Fruit fly (Drosophila melanogaster): Measurements from ENCODE around the gene yellow-c.

yellow-c gene

DNA sequence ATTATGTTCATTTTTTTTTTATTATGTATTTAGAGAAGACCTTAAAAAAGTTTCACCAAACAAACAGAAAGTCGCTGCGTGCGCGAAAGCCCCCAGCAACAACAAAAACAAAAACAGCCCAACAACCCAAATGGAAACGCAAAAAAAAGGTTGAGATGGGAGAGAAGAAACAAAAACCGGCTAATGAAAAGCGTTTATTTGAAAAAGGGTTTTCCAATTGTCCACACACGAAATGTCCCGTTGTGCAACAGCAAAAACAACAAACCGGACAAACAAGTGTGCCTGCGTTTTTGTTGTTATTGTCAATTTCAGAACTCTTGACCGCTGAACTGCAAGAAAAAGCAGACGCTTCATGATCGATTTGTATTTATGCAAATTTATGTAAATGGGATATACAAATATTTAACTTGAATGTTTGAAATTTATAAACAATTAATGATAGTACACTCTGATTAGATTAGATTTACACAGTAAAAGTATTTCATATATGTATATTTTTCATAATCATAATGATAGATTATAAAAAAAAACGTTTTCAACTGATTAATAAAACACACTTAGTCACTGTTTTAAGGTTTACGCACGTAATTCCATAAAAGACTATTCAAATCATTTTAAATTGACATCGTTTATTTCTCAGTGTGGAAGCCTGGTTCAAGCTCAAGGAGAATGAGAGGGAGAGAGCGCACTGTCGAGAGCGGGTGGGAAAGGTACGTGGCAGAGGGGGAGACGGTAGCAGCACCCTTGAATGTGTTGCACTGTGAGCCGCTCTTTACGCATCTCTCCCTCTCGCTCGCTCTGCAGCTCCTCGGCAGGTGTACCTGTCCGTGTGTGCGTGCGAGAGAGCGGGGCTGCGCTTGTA is 21.4 kb downstream of the yellow-c start:
- TF ChIP-seq CG32532 (GFP tag; IDR thresholded peaks at IDR 0.05) = peak; percentile 57; the same call in 1 of the 2 replicates
- no peak; the same call in 1 of the 2 replicates for TF ChIP-seq ro (GFP tag; IDR thresholded peaks at IDR 0.05)
- TF ChIP-seq CG10267 (tag; optimal IDR thresholded peaks at IDR 0.05) = peak; percentile 85
- no peak for TF ChIP-seq pnt (GFP tag; optimal IDR thresholded peaks at IDR 0.05)
- peak; percentile 71 for TF ChIP-seq CG2875 (GFP tag; optimal IDR thresholded peaks at IDR 0.05)
- peak; percentile 6 for TF ChIP-seq sug (tag; optimal IDR thresholded peaks at IDR 0.05)
- peak; percentile 57 to 76 for TF ChIP-seq bsh (GFP tag; optimal IDR thresholded peaks at IDR 0.05)
- no peak for TF ChIP-seq CG17186 (GFP tag; optimal IDR thresholded peaks at IDR 0.05)
- TF ChIP-seq CG11456 (GFP tag; IDR thresholded peaks at IDR 0.05) = no peak
- TF ChIP-seq tx (GFP tag; optimal IDR thresholded peaks at IDR 0.05) = peak; percentile 3
- TF ChIP-seq salm (tag; optimal IDR thresholded peaks at IDR 0.05) = peak; percentile 58
- TF ChIP-seq Hmr (GFP tag; optimal IDR thresholded peaks at IDR 0.05) = peak; percentile 68
- TF ChIP-seq Kr (GFP tag; optimal IDR thresholded peaks at IDR 0.05) = no peak
- peak; percentile 55 for TF ChIP-seq CG8281 (tag; optimal IDR thresholded peaks at IDR 0.05)
- peak; percentile 51 for TF ChIP-seq CG30431 (GFP tag; optimal IDR thresholded peaks at IDR 0.05)
- TF ChIP-seq CG10321 (GFP tag; IDR thresholded peaks at IDR 0.05) = no peak
- peak; percentile 75 for TF ChIP-seq CG5245 (GFP tag; optimal IDR thresholded peaks at IDR 0.05)
- no peak for TF ChIP-seq schlank (tag; optimal IDR thresholded peaks at IDR 0.05)
- TF ChIP-seq CG8290 (GFP tag; optimal IDR thresholded peaks at IDR 0.05) = peak; percentile 82
- TF ChIP-seq CG8290 (tag; optimal IDR thresholded peaks at IDR 0.05) = no peak
- TF ChIP-seq CG11723 (GFP tag; optimal IDR thresholded peaks at IDR 0.05) = peak; percentile 68
- peak; percentile 41 for TF ChIP-seq ems (GFP tag; optimal IDR thresholded peaks at IDR 0.05)
- TF ChIP-seq ken (GFP tag; IDR thresholded peaks at IDR 0.05) = peak; percentile 72; the same call in 1 of the 3 replicates
- TF ChIP-seq her (GFP tag; optimal IDR thresholded peaks at IDR 0.05) = no peak
- TF ChIP-seq CG6813 (GFP tag; optimal IDR thresholded peaks at IDR 0.05) = peak; percentile 36
- TF ChIP-seq CG1792 (GFP tag; optimal IDR thresholded peaks at IDR 0.05) = peak; percentile 9
- peak; percentile 88 for TF ChIP-seq vvl (GFP tag; IDR thresholded peaks at IDR 0.05)
- TF ChIP-seq CG4730 (GFP tag; IDR thresholded peaks at IDR 0.05) = 0 out of 2 replicates have a peak, but pooled peaks have one; percentile 37
- TF ChIP-seq CG14860 (GFP tag; IDR thresholded peaks at IDR 0.05; ENCODE audit: partially characterized antibody) = no peak
- TF ChIP-seq CG1832 (GFP tag; optimal IDR thresholded peaks at IDR 0.05) = peak; percentile 79
- peak; percentile 75 for TF ChIP-seq az2 (GFP tag; optimal IDR thresholded peaks at IDR 0.05)
- peak; percentile 56 for TF ChIP-seq CG3281 (GFP tag; optimal IDR thresholded peaks at IDR 0.05)
- TF ChIP-seq bbx (GFP tag; IDR thresholded peaks at IDR 0.05; ENCODE audit: partially characterized antibody) = no peak
- peak; percentile 69 for TF ChIP-seq ap (GFP tag; IDR thresholded peaks at IDR 0.05)
- peak; percentile 37; the same call in 1 of the 2 replicates for TF ChIP-seq E2f2 (GFP tag; IDR thresholded peaks at IDR 0.05)
- TF ChIP-seq NFAT (GFP tag; IDR thresholded peaks at IDR 0.05) = no peak
- peak; percentile 55 for TF ChIP-seq sqz (GFP tag; optimal IDR thresholded peaks at IDR 0.05)
- no peak for TF ChIP-seq Hmx (GFP tag; optimal IDR thresholded peaks at IDR 0.05)
- peak; percentile 67 for TF ChIP-seq yki (optimal IDR thresholded peaks at IDR 0.05)
- peak; percentile 89 for TF ChIP-seq CG7556 (GFP tag; optimal IDR thresholded peaks at IDR 0.05)
- no peak for TF ChIP-seq pros (GFP tag; optimal IDR thresholded peaks at IDR 0.05)
- TF ChIP-seq GATAe (GFP tag; conservative IDR thresholded peaks at IDR 0.05) = no peak
- TF ChIP-seq ATbp (GFP tag; optimal IDR thresholded peaks at IDR 0.05) = peak; percentile 65
- TF ChIP-seq sima (GFP tag; optimal IDR thresholded peaks at IDR 0.05) = no peak
- TF ChIP-seq Lhr (GFP tag; optimal IDR thresholded peaks at IDR 0.05) = peak; percentile 29
- peak; percentile 78; the same call in 2 of the 3 replicates for TF ChIP-seq dysf (GFP tag; IDR thresholded peaks at IDR 0.05)
- TF ChIP-seq CG18476 (GFP tag; optimal IDR thresholded peaks at IDR 0.05) = peak; percentile 54
- peak; percentile 52 for TF ChIP-seq CG10147 (GFP tag; optimal IDR thresholded peaks at IDR 0.05)
- no peak for TF ChIP-seq bowl (GFP tag; IDR thresholded peaks at IDR 0.05)

Data from whole organism, embryonic.